Worm (Caenorhabditis elegans) whole organism, late embryonic: ENCODE results near the gene T05C12.11.

Source experiments
- F13H6.1 ChIP-seq: sonication (generic microtip); optimal IDR thresholded peaks from 2 replicates; lab custom pipeline; 2016; ENCODE audit warnings: missing genetic modification characterization, missing compliant biosample characterization
- ama-1 ChIP-seq: fragments of 150-350 bp; optimal IDR thresholded peaks from 2 replicates; lab custom pipeline; 2014
- ceh-14 ChIP-seq: sonication (generic microtip); optimal IDR thresholded peaks from 2 replicates; lab custom pipeline; 2016; ENCODE audit warnings: missing genotype, missing genetic modification characterization, missing compliant biosample characterization
- ceh-19 ChIP-seq: fragments of 200-800 bp; sonication (Bioruptor generic); optimal IDR thresholded peaks from 2 replicates; lab custom pipeline; 2018; ENCODE audit warnings: mild to moderate bottlenecking, missing genetic modification characterization, missing compliant biosample characterization
- ceh-2 ChIP-seq: sonication (generic microtip); optimal IDR thresholded peaks from 2 replicates; lab custom pipeline; 2016; ENCODE audit warnings: missing genotype, missing genetic modification characterization, missing compliant biosample characterization
- ceh-30 ChIP-seq: fragments of 150-350 bp; optimal IDR thresholded peaks from 2 replicates; lab custom pipeline; 2014; ENCODE audit warnings: missing biosample characterization, missing genetic modification characterization
- ceh-9 ChIP-seq: sonication (generic microtip); optimal IDR thresholded peaks from 2 replicates; lab custom pipeline; 2016; ENCODE audit warnings: mild to moderate bottlenecking, missing genetic modification characterization, inconsistent platforms, missing compliant biosample characterization
- che-1 ChIP-seq: sonication (generic microtip); optimal IDR thresholded peaks from 2 replicates; lab custom pipeline; 2016; ENCODE audit warnings: mild to moderate bottlenecking, missing genetic modification characterization, missing compliant biosample characterization
- ets-4 ChIP-seq: sonication (generic microtip); optimal IDR thresholded peaks from 2 replicates; lab custom pipeline; 2016; ENCODE audit warnings: missing genetic modification characterization, missing compliant biosample characterization
- fkh-10 ChIP-seq: fragments of 150-350 bp; optimal IDR thresholded peaks from 2 replicates; lab custom pipeline; 2014; ENCODE audit warnings: missing biosample characterization, missing genetic modification reagents, missing genetic modification characterization
- fkh-6 ChIP-seq: sonication (generic microtip); optimal IDR thresholded peaks from 2 replicates; lab custom pipeline; 2016; ENCODE audit warnings: missing genetic modification characterization, missing compliant biosample characterization
- hlh-15 ChIP-seq: sonication (generic microtip); optimal IDR thresholded peaks from 2 replicates; lab custom pipeline; 2016; ENCODE audit warnings: missing genetic modification characterization, missing compliant biosample characterization
- hlh-6 ChIP-seq: sonication (generic microtip); optimal IDR thresholded peaks from 2 replicates; lab custom pipeline; 2016; ENCODE audit warnings: missing genotype, missing genetic modification characterization, missing compliant biosample characterization
- hlh-8 ChIP-seq: sonication (generic microtip); optimal IDR thresholded peaks from 2 replicates; lab custom pipeline; 2016; ENCODE audit warnings: missing genotype, missing genetic modification characterization, missing compliant biosample characterization
- lim-6 ChIP-seq: sonication (generic microtip); optimal IDR thresholded peaks from 2 replicates; lab custom pipeline; 2016; ENCODE audit warnings: missing genetic modification characterization, missing compliant biosample characterization
- nfya-1 ChIP-seq: sonication (generic microtip); optimal IDR thresholded peaks from 2 replicates; lab custom pipeline; 2017; ENCODE audit warnings: missing genetic modification characterization, mild to moderate bottlenecking, missing compliant biosample characterization, antibody characterized with exemption, moderate library complexity
- nhr-232 ChIP-seq: sonication (generic microtip); optimal IDR thresholded peaks from 2 replicates; lab custom pipeline; 2016; ENCODE audit warnings: missing genetic modification characterization, missing compliant biosample characterization
- odd-2 ChIP-seq: sonication (generic microtip); optimal IDR thresholded peaks from 2 replicates; lab custom pipeline; 2017; ENCODE audit warnings: antibody characterized with exemption, mild to moderate bottlenecking, missing genetic modification characterization, missing compliant biosample characterization
- pax-1 ChIP-seq: fragments of 150-350 bp; optimal IDR thresholded peaks from 2 replicates; lab custom pipeline; 2014; ENCODE audit warnings: missing biosample characterization, missing genetic modification characterization
- ref-2 ChIP-seq: sonication (generic microtip); optimal IDR thresholded peaks from 2 replicates; lab custom pipeline; 2016; ENCODE audit warnings: missing genetic modification characterization, missing compliant biosample characterization
- rnt-1 ChIP-seq: sonication (generic microtip); optimal IDR thresholded peaks from 2 replicates; lab custom pipeline; 2016; ENCODE audit warnings: missing genetic modification characterization, missing compliant biosample characterization
- sdc-2 ChIP-seq: sonication (generic microtip); optimal IDR thresholded peaks from 2 replicates; lab custom pipeline; 2016; ENCODE audit warnings: missing genotype, missing genetic modification characterization, missing compliant biosample characterization
- syd-9 ChIP-seq: sonication (generic microtip); optimal IDR thresholded peaks from 2 replicates; lab custom pipeline; 2016; ENCODE audit warnings: mild to moderate bottlenecking, missing genetic modification characterization, moderate library complexity, missing compliant biosample characterization
- tbx-7 ChIP-seq: sonication (generic microtip); optimal IDR thresholded peaks from 2 replicates; lab custom pipeline; 2016; ENCODE audit warnings: missing genotype, missing genetic modification characterization, missing compliant biosample characterization
- unc-42 ChIP-seq: sonication (generic microtip); optimal IDR thresholded peaks from 2 replicates; lab custom pipeline; 2016; ENCODE audit warnings: missing genotype, missing genetic modification characterization, missing compliant biosample characterization
- unc-55 ChIP-seq: sonication (generic microtip); optimal IDR thresholded peaks from 2 replicates; lab custom pipeline; 2017; ENCODE audit warnings: missing biosample characterization, missing genetic modification reagents, missing genetic modification characterization
- ztf-16 ChIP-seq: sonication (generic microtip); optimal IDR thresholded peaks from 2 replicates; lab custom pipeline; 2017; ENCODE audit warnings: missing genetic modification characterization, missing compliant biosample characterization

The T05C12.11 gene

DNA sequence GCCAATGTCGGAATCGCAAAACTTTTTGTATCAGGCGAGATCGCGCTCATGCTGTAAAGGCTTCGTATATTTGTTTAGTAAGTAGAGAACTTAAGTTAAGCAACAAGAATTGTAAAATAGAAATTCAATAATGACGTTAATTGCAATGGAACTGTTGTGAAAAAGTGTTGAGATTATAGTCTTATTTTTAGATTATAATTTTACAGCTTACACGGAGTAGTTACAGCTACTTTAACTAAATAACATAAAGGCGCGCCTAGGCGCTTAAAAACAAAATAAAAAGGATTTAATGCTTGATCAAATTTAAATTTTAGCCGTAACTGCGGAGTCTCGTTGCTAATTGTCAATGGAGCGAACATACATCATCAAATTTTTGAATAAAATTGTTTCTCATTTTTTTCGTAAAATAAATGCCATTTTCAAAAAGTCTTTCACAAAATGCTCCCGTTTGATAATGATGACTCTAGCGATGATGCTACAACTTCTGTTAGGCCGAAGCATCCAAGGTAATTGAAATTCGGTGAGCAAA, 8.1 kb downstream of the T05C12.11 start, which contains the start of the genes emb-27 and rrf-3:
TSS of gene emb-27 (minus strand) at position 51 of the 529 bp plus-strand sequence.
TSS of gene rrf-3 (plus strand) at position 346 of the 529 bp plus-strand sequence.
- TF ChIP-seq ets-4 (tag; lab: Kevin White, UChicago) (no peak), hlh-15 (no peak), ceh-2 (no peak), pax-1 (tag; lab: Kevin White, UChicago) (peak; percentile 3), unc-42 (peak; percentile 98), rnt-1 (tag; lab: Kevin White, UChicago) (peak; percentile 15), fkh-6 (tag; lab: Kevin White, UChicago) (no peak), ztf-16 (tag; lab: Kevin White, UChicago) (no peak), odd-2 (no peak), unc-55 (GFP tag; lab: Kevin White, UChicago) (peak; percentile 11), che-1 (tag; lab: Kevin White, UChicago) (no peak)

DNA sequence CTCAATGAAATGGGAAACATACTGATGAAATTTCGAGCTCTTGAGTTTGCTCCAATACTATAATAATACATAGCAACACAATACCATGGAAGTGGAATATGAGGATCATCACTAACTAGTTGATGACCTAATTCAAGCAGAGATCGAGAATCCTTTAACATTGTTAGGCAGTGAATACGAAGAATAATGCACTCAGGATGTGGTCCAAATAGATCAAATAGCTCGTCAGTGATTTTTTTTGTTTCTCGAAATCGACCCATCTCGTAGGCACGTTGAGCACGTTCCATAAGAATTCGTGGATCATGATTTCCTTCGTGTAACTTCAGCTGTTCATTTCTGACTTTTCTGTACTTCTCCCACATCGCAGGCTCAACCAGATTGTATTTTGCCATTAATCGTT, 9.4 kb downstream of the T05C12.11 start:
- TF ChIP-seq syd-9 (tag; lab: Kevin White, UChicago), result no peak

DNA sequence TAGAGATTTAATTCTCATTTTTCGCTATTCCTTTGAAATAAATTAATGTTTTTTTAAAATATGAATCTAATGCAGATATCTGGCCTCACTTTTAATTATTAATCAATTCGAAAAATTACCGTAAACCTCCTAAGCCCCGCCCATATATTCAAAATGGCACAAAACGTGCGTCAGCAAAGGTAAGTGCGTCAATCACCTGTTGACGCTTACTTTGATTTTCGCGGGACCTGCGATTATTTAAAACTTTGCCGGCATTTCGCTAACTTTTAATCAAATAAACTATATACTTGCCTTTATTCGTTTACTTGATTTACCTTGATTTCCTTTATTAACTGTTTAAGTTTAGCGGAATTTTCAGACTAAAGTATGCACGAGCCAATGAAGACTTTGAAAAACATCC, 12.3 kb downstream of the T05C12.11 start, which contains the start of gene pch-2:
TSS of gene pch-2 (plus strand) at position 359 of the 400 bp plus-strand sequence.
- TF ChIP-seq nfya-1 (peak; percentile 11), unc-42 (peak; percentile 2), ceh-30 (tag; lab: Kevin White, UChicago) (no peak), hlh-6 (tag; lab: Kevin White, UChicago) (no peak), sdc-2 (tag; lab: Kevin White, UChicago) (no peak), pax-1 (tag; lab: Kevin White, UChicago) (no peak), F13H6.1 (tag; lab: Kevin White, UChicago) (no peak)

DNA sequence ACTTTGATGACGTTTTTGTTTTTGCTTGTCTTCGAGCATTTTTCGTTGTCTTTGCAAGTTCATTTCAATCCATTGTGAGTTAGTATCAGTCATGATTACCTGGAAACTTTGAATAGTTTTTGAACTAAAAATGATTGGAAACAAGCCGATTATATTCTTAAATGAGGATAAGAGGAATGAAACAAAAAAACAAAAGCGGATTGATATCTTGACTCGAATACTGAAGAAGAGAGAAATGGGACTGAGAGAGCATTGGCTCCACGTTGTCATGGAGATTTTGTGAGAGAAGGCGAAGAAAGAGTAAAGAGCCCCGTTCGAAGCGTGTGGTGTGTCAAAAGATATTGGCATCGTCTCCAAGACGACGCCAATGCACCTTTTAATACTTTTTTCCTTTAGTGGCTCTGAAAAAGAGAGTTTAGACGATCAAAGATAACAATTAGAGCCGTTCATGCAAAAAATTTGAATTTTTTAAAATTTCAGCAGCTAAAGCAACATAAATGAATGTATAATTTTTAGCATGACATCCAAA, 13.4 kb downstream of the T05C12.11 start, which contains the start of the genes tub-1 and tmem-138:
TSS of gene tub-1 (minus strand) at position 101 of the 529 bp plus-strand sequence.
TSS of gene tmem-138 (plus strand) at position 479 of the 529 bp plus-strand sequence.
- TF ChIP-seq ceh-9 (no peak), sdc-2 (tag; lab: Kevin White, UChicago) (no peak), ceh-30 (tag; lab: Kevin White, UChicago) (no peak)

DNA sequence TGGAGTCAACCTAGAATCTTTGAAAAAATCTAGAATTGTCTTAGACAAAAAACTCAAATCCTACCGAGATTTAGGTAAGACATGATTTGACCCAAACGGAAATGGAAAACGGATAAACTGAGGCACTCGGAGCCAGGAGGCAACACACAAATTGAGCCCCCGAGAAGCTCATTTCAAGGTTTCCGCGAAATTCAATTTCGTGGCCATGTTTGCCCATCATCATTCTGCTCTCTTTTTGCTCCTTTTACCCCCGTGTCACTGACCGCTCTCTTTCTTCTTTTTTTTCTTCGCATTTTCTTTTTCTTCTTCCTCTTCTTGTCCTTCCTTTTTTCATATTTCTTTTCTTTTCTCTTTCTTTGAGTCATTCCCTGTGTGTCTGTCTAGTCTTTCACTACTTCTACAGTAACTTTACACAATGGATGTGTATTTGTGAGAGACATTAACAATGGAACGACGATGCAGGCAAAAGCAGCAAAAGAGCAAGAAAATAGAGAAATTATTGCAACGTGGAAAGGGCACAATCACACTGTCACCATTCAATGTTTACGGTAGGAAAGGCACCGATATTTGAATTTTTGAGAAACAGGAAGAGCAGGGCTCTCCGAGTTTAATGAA, 17.5 kb downstream of the T05C12.11 start:
- TF ChIP-seq unc-42 (peak; percentile 92), rnt-1 (tag; lab: Kevin White, UChicago) (no peak)

DNA sequence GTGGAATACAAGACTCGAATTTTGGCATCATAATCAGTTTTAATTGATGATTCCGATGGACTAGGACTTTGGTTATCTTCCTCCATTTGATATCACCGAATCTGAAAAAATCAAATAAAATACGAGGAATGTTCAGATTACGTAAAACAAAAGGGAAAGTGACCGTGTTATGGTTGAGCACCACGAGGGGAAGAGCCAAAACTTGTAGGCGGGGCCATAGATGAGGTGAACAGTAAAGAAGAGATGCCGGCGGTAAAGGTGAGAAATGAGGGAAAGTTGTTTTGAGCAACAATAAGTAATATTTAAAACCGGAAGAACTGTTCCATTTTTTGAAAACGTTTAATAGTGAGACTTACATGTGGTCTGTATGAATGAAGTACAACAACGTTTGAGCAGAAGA, 20.3 kb downstream of the T05C12.11 start, which contains the start of gene F10B5.3:
TSS of gene F10B5.3 (minus strand) at position 101 of the 400 bp plus-strand sequence.
- TF ChIP-seq hlh-8, result no peak

DNA sequence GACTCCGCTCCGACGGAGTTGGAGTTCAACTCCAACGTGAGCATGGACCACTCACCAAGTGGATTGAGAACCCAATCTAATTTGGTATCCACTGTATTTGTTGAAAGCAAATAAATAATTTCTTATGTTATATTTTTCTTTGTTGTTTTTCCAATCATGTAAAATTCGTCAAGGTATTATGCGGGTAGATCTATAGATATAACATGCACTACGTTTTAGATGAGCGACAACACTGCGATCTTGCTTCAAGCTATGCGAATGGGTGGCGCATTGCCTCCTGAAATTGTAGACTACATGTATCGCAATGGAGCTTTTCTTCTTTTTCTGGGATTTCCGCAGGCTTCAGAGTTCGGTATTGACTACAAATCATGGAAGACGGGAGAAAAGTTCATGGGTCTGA, 25.7 kb downstream of the T05C12.11 start, which contains the start of gene F10B5.2:
TSS of gene F10B5.2 (plus strand) at position 220 of the 400 bp plus-strand sequence.
- no peak for TF ChIP-seq fkh-10
- TF ChIP-seq hlh-6 (tag; lab: Kevin White, UChicago), result no peak
- TF ChIP-seq ceh-19 (GFP tag; lab: Kevin White, UChicago), result no peak
- TF ChIP-seq tbx-7 (tag; lab: Kevin White, UChicago), result no peak
- no peak for TF ChIP-seq ceh-14 (tag; lab: Kevin White, UChicago)
- no peak for TF ChIP-seq nhr-232 (tag; lab: Kevin White, UChicago)
- TF ChIP-seq lim-6, result no peak
- no peak for TF ChIP-seq ceh-30 (tag; lab: Kevin White, UChicago)
- TF ChIP-seq sdc-2 (tag; lab: Kevin White, UChicago), result no peak
- TF ChIP-seq ama-1 (lab: Kevin White, UChicago), result no peak
- no peak for TF ChIP-seq ref-2 (tag; lab: Kevin White, UChicago)
- no peak for TF ChIP-seq F13H6.1 (tag; lab: Kevin White, UChicago)
- TF ChIP-seq ceh-9, result no peak
